Fruit fly (Drosophila melanogaster): Measurements from ENCODE around the gene wrm1.
A peak's percentile ranks its signal among the peaks of the same experiment; 100 is the strongest.

wrm1 gene

DNA sequence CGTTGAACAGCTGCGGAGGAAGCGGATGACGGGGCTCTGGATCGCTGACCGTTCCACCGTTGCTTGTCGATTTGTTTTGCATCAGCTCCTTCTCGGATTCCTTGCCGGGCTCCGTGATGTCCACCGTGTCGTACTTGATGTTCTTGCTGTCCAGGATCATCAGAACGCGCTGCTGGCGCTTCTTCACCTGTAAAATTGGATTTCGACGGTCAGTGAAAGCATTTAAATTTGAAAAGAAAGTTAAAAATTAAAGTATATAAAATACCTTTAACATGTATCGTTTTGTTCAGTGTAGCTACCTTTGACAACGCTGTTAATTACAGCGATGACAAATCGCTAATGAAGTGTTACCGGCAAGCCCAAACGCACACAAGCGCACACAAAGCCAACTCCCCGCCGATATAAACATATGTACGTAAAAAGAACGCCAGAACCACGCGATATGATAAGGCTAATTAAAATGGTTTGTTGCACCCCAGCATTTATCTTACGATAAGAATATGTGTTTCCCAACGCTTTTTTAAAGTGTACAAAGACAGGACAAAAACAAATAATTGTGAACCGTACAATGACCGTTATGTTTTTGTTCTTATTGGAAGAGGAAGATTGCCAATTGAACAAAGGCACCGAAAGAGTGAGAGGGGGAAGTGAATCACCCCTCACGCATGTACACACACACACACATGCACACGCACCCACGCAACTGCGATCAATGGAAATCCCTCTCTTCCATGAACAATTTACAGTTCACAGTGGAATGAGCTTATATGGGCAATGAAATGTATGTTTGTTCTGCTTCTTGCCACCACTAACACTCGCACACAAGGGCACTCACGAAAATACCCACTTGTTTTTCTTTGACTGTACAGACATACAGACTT lies 33.0 kb upstream of the wrm1 start (continued):
- TF ChIP-seq gsb (GFP tag; IDR thresholded peaks at IDR 0.05) (no peak), so (GFP tag; IDR thresholded peaks at IDR 0.05) (peak; percentile 61; the same call in 1 of the 3 replicates), Taf1 (GFP tag; IDR thresholded peaks at IDR 0.05) (no peak), rib (GFP tag; IDR thresholded peaks at IDR 0.05) (peak; percentile 67), MTF-1 (GFP tag; optimal IDR thresholded peaks at IDR 0.05; ENCODE audit: borderline replicate concordance) (no peak), CG8359 (GFP tag; optimal IDR thresholded peaks at IDR 0.05; ENCODE audit: borderline replicate concordance) (peak; percentile 12), CG7963 (GFP tag; IDR thresholded peaks at IDR 0.05; ENCODE audit: partially characterized antibody) (no peak), Abd-B (GFP tag; optimal IDR thresholded peaks at IDR 0.05) (no peak), CG10147 (GFP tag; optimal IDR thresholded peaks at IDR 0.05) (no peak), inv (GFP tag; IDR thresholded peaks at IDR 0.05; ENCODE audit: partially characterized antibody) (no peak), Neu2 (GFP tag; optimal IDR thresholded peaks at IDR 0.05; ENCODE audit: borderline replicate concordance) (no peak), Dfd (GFP tag; optimal IDR thresholded peaks at IDR 0.05) (no peak), Rx (GFP tag; IDR thresholded peaks at IDR 0.05) (0 out of 2 replicates have a peak, but pooled peaks have one; percentile 9), HmgZ (tag; optimal IDR thresholded peaks at IDR 0.05) (no peak), Deaf1 (tag; optimal IDR thresholded peaks at IDR 0.05) (no peak), Nf-YB (GFP tag; optimal IDR thresholded peaks at IDR 0.05) (no peak), slp2 (GFP tag; optimal IDR thresholded peaks at IDR 0.05) (no peak), CG10462 (GFP tag; optimal IDR thresholded peaks at IDR 0.05) (no peak), gcm (GFP tag; optimal IDR thresholded peaks at IDR 0.05) (peak; percentile 5), PHDP (tag; optimal IDR thresholded peaks at IDR 0.05) (peak; percentile 38), fd64A (GFP tag; optimal IDR thresholded peaks at IDR 0.05) (no peak), mirr (GFP tag; optimal IDR thresholded peaks at IDR 0.05) (peak; percentile 94), CG15011 (GFP tag; optimal IDR thresholded peaks at IDR 0.05) (no peak), ac (GFP tag; optimal IDR thresholded peaks at IDR 0.05) (no peak), zen (tag; optimal IDR thresholded peaks at IDR 0.05) (no peak), ERR (GFP tag; optimal IDR thresholded peaks at IDR 0.05) (no peak), fru (optimal IDR thresholded peaks at IDR 0.05) (no peak), CG5953 (GFP tag; IDR thresholded peaks at IDR 0.05) (peak; percentile 57; the same call in 1 of the 2 replicates), CG4730 (GFP tag; IDR thresholded peaks at IDR 0.05) (no peak), CG2889 (GFP tag; IDR thresholded peaks at IDR 0.05) (peak; percentile 36; the same call in 1 of the 3 replicates), ken (GFP tag; IDR thresholded peaks at IDR 0.05) (no peak), eyg (GFP tag; optimal IDR thresholded peaks at IDR 0.05) (no peak), dm (GFP tag; optimal IDR thresholded peaks at IDR 0.05) (no peak), crp (GFP tag; optimal IDR thresholded peaks at IDR 0.05) (no peak), caup (GFP tag; optimal IDR thresholded peaks at IDR 0.05; ENCODE audit: severe bottlenecking) (peak; percentile 17), Oli (tag; optimal IDR thresholded peaks at IDR 0.05) (peak; percentile 40), CG6791 (GFP tag; IDR thresholded peaks at IDR 0.05; ENCODE audit: partially characterized antibody) (no peak), Lhr (GFP tag; optimal IDR thresholded peaks at IDR 0.05) (no peak), HLH4C (GFP tag; IDR thresholded peaks at IDR 0.05; ENCODE audit: partially characterized antibody) (no peak; the same call in 2 of the 3 replicates), bab2 (GFP tag; optimal IDR thresholded peaks at IDR 0.05) (peak; percentile 3), odd (GFP tag; optimal IDR thresholded peaks at IDR 0.05) (no peak), klu (GFP tag; IDR thresholded peaks at IDR 0.05) (peak; percentile 46), HmgD (GFP tag; optimal IDR thresholded peaks at IDR 0.05) (peak; percentile 7), CG17802 (tag; optimal IDR thresholded peaks at IDR 0.05) (no peak), ci (GFP tag; IDR thresholded peaks at IDR 0.05) (peak; percentile 80; the same call in 2 of the 3 replicates), CG9727 (GFP tag; optimal IDR thresholded peaks at IDR 0.05) (peak; percentile 22), knrl (GFP tag; IDR thresholded peaks at IDR 0.05; ENCODE audit: partially characterized antibody) (no peak), Antp (GFP tag; optimal IDR thresholded peaks at IDR 0.05) (no peak)

Data from whole organism, embryonic.